Worm (Caenorhabditis elegans) whole organism, L2 larva: ENCODE measurements around the gene egl-5.

Experiments used
- nhr-23 ChIP-seq: fragments of 150-350 bp; optimal IDR thresholded peaks from 2 replicates; lab custom pipeline; 2014; ENCODE audit warnings: missing biosample characterization, missing genetic modification reagents, missing genetic modification characterization
- nhr-6 ChIP-seq: fragments of 150-350 bp; optimal IDR thresholded peaks from 2 replicates; lab custom pipeline; 2014; ENCODE audit warnings: missing biosample characterization, missing genetic modification characterization
- zag-1 ChIP-seq: fragments of 150-350 bp; optimal IDR thresholded peaks from 2 replicates; lab custom pipeline; 2014; ENCODE audit warnings: missing biosample characterization, missing genetic modification characterization

DNA sequence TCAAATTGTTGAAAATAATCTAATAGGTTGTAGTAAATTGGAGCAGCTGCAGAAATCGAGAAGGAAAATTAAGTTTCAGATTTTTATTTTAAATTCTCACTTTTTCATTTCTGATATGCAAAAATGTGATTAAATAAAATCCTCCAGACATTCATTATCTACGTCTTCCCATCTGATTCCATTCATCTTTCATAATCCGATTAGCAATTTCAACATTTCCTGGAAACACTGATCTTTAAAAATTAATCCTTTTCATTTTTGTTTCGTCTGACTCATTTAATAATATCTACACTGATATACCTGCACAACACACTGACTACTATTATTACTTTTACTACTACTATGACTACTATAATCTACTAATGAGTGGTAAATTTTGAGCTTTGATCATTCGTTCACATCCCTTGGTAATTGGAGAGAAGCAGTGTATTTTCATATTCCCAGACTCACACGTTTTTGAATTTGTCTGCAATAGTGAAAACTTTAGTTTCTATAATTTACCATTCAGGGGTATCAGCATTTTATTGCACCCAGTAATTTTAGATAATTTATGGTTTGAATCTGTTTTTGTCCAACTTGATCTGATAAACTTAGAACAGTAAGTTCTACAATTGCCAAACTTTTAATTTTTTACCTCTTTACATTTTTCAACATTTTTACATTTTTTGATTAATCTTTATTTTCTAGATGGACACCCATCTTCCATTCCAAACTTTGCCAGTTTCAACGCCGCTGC lies 24.9 kb downstream of the egl-5 start, which contains the start of gene ceh-23:
- TF ChIP-seq nhr-6 (tag; lab: Kevin White, UChicago), result no peak
- no peak for TF ChIP-seq zag-1 (tag; lab: Kevin White, UChicago)
- no peak for TF ChIP-seq nhr-23 (tag; lab: Kevin White, UChicago)
